Fruit fly (Drosophila melanogaster) whole organism, embryonic: ENCODE measurements around the gene CG33110.

Experiments
- Antp ChIP-seq: fragments of 200-800 bp; sonication (Bioruptor generic); optimal IDR thresholded peaks from 3 replicates; lab custom pipeline; 2016; ENCODE audit warnings: missing biosample characterization, missing genetic modification characterization
- BtbVII ChIP-seq: fragments of 200-800 bp; sonication (Bioruptor generic); optimal IDR thresholded peaks from 3 replicates; lab custom pipeline; 2017; ENCODE audit warnings: missing biosample characterization, mild to moderate bottlenecking, missing genetic modification characterization
- C15 ChIP-seq: fragments of 200-800 bp; sonication (Bioruptor generic); IDR thresholded peaks from 3 replicates; pipeline ENCODE4 v1.3.6; 2022; ENCODE audit warnings: missing biosample characterization, missing genetic modification characterization
- CG11504 ChIP-seq: fragments of 200-800 bp; sonication (Bioruptor generic); optimal IDR thresholded peaks from 3 replicates; lab custom pipeline; 2019; ENCODE audit warnings: missing biosample characterization, mild to moderate bottlenecking, missing genetic modification characterization, moderate library complexity
- CG14441 ChIP-seq: fragments of 200-800 bp; sonication (Bioruptor generic); IDR thresholded peaks from 2 replicates; pipeline ENCODE4 v1.3.6; 2022; ENCODE audit warnings: missing biosample characterization, missing genetic modification characterization
- CG14710 ChIP-seq: fragments of 200-800 bp; sonication (Bioruptor generic); optimal IDR thresholded peaks from 3 replicates; lab custom pipeline; 2019; ENCODE audit warnings: missing biosample characterization, mild to moderate bottlenecking, missing genetic modification characterization, moderate library complexity
- CG17829 ChIP-seq: fragments of 200-800 bp; optimal IDR thresholded peaks from 2 replicates; lab custom pipeline; 2019; ENCODE audit warnings: missing biosample characterization, mild to moderate bottlenecking, missing genetic modification characterization, moderate library complexity
- CG18764 ChIP-seq: fragments of 200-800 bp; sonication (Bioruptor generic); optimal IDR thresholded peaks from 3 replicates; lab custom pipeline; 2016; ENCODE audit warnings: missing biosample characterization, missing genetic modification characterization
- CG30431 ChIP-seq: fragments of 200-800 bp; sonication (Bioruptor generic); optimal IDR thresholded peaks from 2 replicates; lab custom pipeline; 2017; ENCODE audit warnings: missing biosample characterization, missing genetic modification characterization
- CG3838 ChIP-seq: fragments of 200-800 bp; sonication (Bioruptor generic); optimal IDR thresholded peaks from 3 replicates; lab custom pipeline; 2016; ENCODE audit warnings: missing biosample characterization, missing genetic modification characterization
- CG4404 ChIP-seq: fragments of 200-800 bp; sonication (Bioruptor generic); IDR thresholded peaks from 2 replicates; pipeline ENCODE4 v1.3.6; 2022; ENCODE audit warnings: missing biosample characterization, missing genetic modification characterization
- CG5180 ChIP-seq: fragments of 200-800 bp; sonication (Bioruptor generic); optimal IDR thresholded peaks from 3 replicates; lab custom pipeline; 2017; ENCODE audit warnings: missing biosample characterization, missing genetic modification characterization, mild to moderate bottlenecking, moderate library complexity, missing genetic modification reagents
- CG6654 ChIP-seq: fragments of 200-800 bp; sonication (Bioruptor generic); optimal IDR thresholded peaks from 2 replicates; lab custom pipeline; 2017; ENCODE audit warnings: missing biosample characterization, mild to moderate bottlenecking, missing genetic modification characterization
- CG7372 ChIP-seq: fragments of 200-800 bp; sonication (Bioruptor generic); IDR thresholded peaks from 2 replicates; pipeline ENCODE4 v1.3.6; 2022; ENCODE audit warnings: missing biosample characterization, missing genetic modification characterization
- CG7839 ChIP-seq: fragments of 200-800 bp; sonication (Bioruptor generic); optimal IDR thresholded peaks from 3 replicates; lab custom pipeline; 2018; ENCODE audit warnings: missing biosample characterization, mild to moderate bottlenecking, missing genetic modification characterization, moderate library complexity
- CG8281 ChIP-seq: fragments of 200-800 bp; sonication (Bioruptor generic); optimal IDR thresholded peaks from 2 replicates; lab custom pipeline; 2018; ENCODE audit warnings: missing biosample characterization, mild to moderate bottlenecking, missing genetic modification characterization, moderate library complexity
- Doc2 ChIP-seq: fragments of 200-800 bp; sonication (Bioruptor generic); IDR thresholded peaks from 2 replicates; pipeline ENCODE4 v1.3.6; 2022; ENCODE audit warnings: missing biosample characterization, missing genetic modification characterization
- Hey ChIP-seq: fragments of 200-800 bp; sonication (Bioruptor generic); optimal IDR thresholded peaks from 3 replicates; lab custom pipeline; 2018; ENCODE audit warnings: missing biosample characterization, mild to moderate bottlenecking, missing genetic modification characterization
- Hr78 ChIP-seq, 2 experiments: fragments of 200-800 bp in 1 of 2; fragments of >200 bp in 1 of 2; sonication (Bioruptor generic) in 1 of 2; optimal IDR thresholded peaks; 2 replicates each; lab custom pipeline; 2017 to 2019; ENCODE audit warnings: missing biosample characterization in 2 of 2, missing genetic modification characterization in 2 of 2, mild to moderate bottlenecking in 1 of 2, moderate library complexity in 1 of 2
- Mad ChIP-seq: fragments of 200-800 bp; sonication (Bioruptor generic); optimal IDR thresholded peaks from 2 replicates; lab custom pipeline; 2016; ENCODE audit warnings: missing biosample characterization, missing genetic modification characterization
- Meics ChIP-seq: fragments of 200-800 bp; sonication (Bioruptor generic); optimal IDR thresholded peaks from 2 replicates; lab custom pipeline; 2017; ENCODE audit warnings: missing biosample characterization, mild to moderate bottlenecking, missing genetic modification characterization
- Nf-YC ChIP-seq: fragments of 200-800 bp; optimal IDR thresholded peaks from 3 replicates; lab custom pipeline; 2019; ENCODE audit warnings: missing biosample characterization, mild to moderate bottlenecking, missing genetic modification characterization, moderate library complexity
- Optix ChIP-seq: fragments of 200-800 bp; sonication (Bioruptor generic); IDR thresholded peaks from 3 replicates; pipeline ENCODE4 v1.3.6; 2022; ENCODE audit warnings: missing biosample characterization, missing genetic modification characterization
- Rfx ChIP-seq: fragments of 200-800 bp; sonication (Bioruptor generic); IDR thresholded peaks from 2 replicates; pipeline ENCODE4 v1.3.6; 2022; ENCODE audit warnings: missing biosample characterization, missing genetic modification characterization
- Tbp ChIP-seq: fragments of >200 bp; optimal IDR thresholded peaks from 2 replicates; lab custom pipeline; 2018; ENCODE audit warnings: missing biosample characterization, missing genetic modification characterization
- Xbp1 ChIP-seq: fragments of 200-800 bp; sonication (Bioruptor generic); optimal IDR thresholded peaks from 3 replicates; lab custom pipeline; 2016; ENCODE audit warnings: missing biosample characterization, mild to moderate bottlenecking, missing genetic modification characterization
- Xrp1 ChIP-seq: fragments of 200-800 bp; sonication (Bioruptor generic); IDR thresholded peaks from 2 replicates; pipeline ENCODE4 v1.3.6; 2022; ENCODE audit warnings: missing biosample characterization, missing genetic modification characterization
- ap ChIP-seq: fragments of 200-800 bp; sonication (Bioruptor generic); IDR thresholded peaks from 2 replicates; pipeline ENCODE4 v1.3.6; 2022; ENCODE audit warnings: missing biosample characterization, missing genetic modification characterization
- az2 ChIP-seq: fragments of 200-800 bp; sonication (Bioruptor generic); optimal IDR thresholded peaks from 3 replicates; lab custom pipeline; 2016; ENCODE audit warnings: missing biosample characterization, missing genetic modification characterization
- bab2 ChIP-seq: fragments of 200-800 bp; sonication (Bioruptor generic); optimal IDR thresholded peaks from 2 replicates; lab custom pipeline; 2016; ENCODE audit warnings: missing biosample characterization, missing genetic modification characterization
- bbx ChIP-seq: fragments of 200-800 bp; sonication (Bioruptor generic); IDR thresholded peaks from 2 replicates; pipeline ENCODE4 v1.3.6; 2022; ENCODE audit warnings: missing biosample characterization, missing genetic modification characterization; ENCODE audit not compliant: partially characterized antibody
- chm ChIP-seq: fragments of 200-800 bp; sonication (Bioruptor generic); IDR thresholded peaks from 2 replicates; pipeline ENCODE4 v1.3.6; 2022; ENCODE audit warnings: missing biosample characterization, missing genetic modification characterization
- chn ChIP-seq: fragments of 200-800 bp; sonication (Bioruptor generic); optimal IDR thresholded peaks from 2 replicates; lab custom pipeline; 2016; ENCODE audit warnings: missing biosample characterization, missing genetic modification characterization
- ci ChIP-seq: fragments of 200-800 bp; sonication (Bioruptor generic); IDR thresholded peaks from 3 replicates; pipeline ENCODE4 v1.3.6; 2022; ENCODE audit warnings: missing biosample characterization, missing genetic modification characterization
- crp ChIP-seq, 2 experiments: fragments of 200-800 bp; sonication (Bioruptor generic); optimal IDR thresholded peaks; 2 replicates in 1 of 2; 3 replicates in 1 of 2; lab custom pipeline; 2017; ENCODE audit warnings: missing biosample characterization in 2 of 2, missing genetic modification characterization in 2 of 2, mild to moderate bottlenecking in 1 of 2, moderate library complexity in 1 of 2
- da ChIP-seq: fragments of 200-800 bp; sonication (Bioruptor generic); optimal IDR thresholded peaks from 2 replicates; lab custom pipeline; 2016; ENCODE audit warnings: missing biosample characterization, missing genetic modification characterization
- ewg ChIP-seq: fragments of 200-800 bp; sonication (Bioruptor generic); optimal IDR thresholded peaks from 3 replicates; lab custom pipeline; 2017; ENCODE audit warnings: mild to moderate bottlenecking, missing biosample characterization, missing genetic modification reagents, missing genetic modification characterization
- fd64A ChIP-seq: fragments of 200-800 bp; sonication (Bioruptor generic); optimal IDR thresholded peaks from 3 replicates; lab custom pipeline; 2018; ENCODE audit warnings: missing biosample characterization, mild to moderate bottlenecking, missing genetic modification characterization
- grn ChIP-seq: fragments of 200-800 bp; sonication (Bioruptor generic); optimal IDR thresholded peaks from 3 replicates; lab custom pipeline; 2017; ENCODE audit warnings: missing biosample characterization, missing genetic modification characterization
- insv ChIP-seq, 2 experiments: fragments of 200-800 bp; sonication (Bioruptor generic); optimal IDR thresholded peaks; 3 replicates each; lab custom pipeline; 2016 to 2018; ENCODE audit warnings: missing biosample characterization in 2 of 2, missing genetic modification characterization in 2 of 2
- kay ChIP-seq: fragments of 200-800 bp; sonication (Bioruptor generic); optimal IDR thresholded peaks from 2 replicates; lab custom pipeline; 2016; ENCODE audit warnings: missing biosample characterization, missing genetic modification characterization
- maf-S ChIP-seq: fragments of 200-800 bp; sonication (Bioruptor generic); optimal IDR thresholded peaks from 2 replicates; lab custom pipeline; 2016; ENCODE audit warnings: missing biosample characterization, missing genetic modification characterization
- nerfin-1 ChIP-seq: fragments of 200-800 bp; sonication (Bioruptor generic); optimal IDR thresholded peaks from 3 replicates; lab custom pipeline; 2019; ENCODE audit warnings: missing biosample characterization, mild to moderate bottlenecking, missing genetic modification characterization, moderate library complexity
- nom ChIP-seq: fragments of 200-800 bp; sonication (Bioruptor generic); optimal IDR thresholded peaks from 2 replicates; lab custom pipeline; 2017; ENCODE audit warnings: missing biosample characterization, missing genetic modification characterization, mild to moderate bottlenecking, moderate library complexity, missing genetic modification reagents
- pnt ChIP-seq: fragments of 200-800 bp; sonication (Bioruptor generic); optimal IDR thresholded peaks from 3 replicates; lab custom pipeline; 2016; ENCODE audit warnings: missing biosample characterization, missing genetic modification characterization
- sim ChIP-seq: fragments of 200-800 bp; sonication (Bioruptor generic); IDR thresholded peaks from 2 replicates; pipeline ENCODE4 v1.3.6; 2022; ENCODE audit warnings: missing biosample characterization, missing genetic modification characterization
- slbo ChIP-seq: fragments of 200-800 bp; sonication (Bioruptor generic); IDR thresholded peaks from 2 replicates; pipeline ENCODE4 v1.3.6; 2022; ENCODE audit warnings: missing biosample characterization, missing genetic modification characterization
- so ChIP-seq: fragments of 200-800 bp; sonication (Bioruptor generic); IDR thresholded peaks from 3 replicates; pipeline ENCODE4 v1.3.6; 2022; ENCODE audit warnings: missing biosample characterization, missing genetic modification characterization
- tin ChIP-seq: fragments of 200-800 bp; sonication (Bioruptor generic); optimal IDR thresholded peaks from 3 replicates; lab custom pipeline; 2016; ENCODE audit warnings: missing biosample characterization, missing genetic modification characterization
- vvl ChIP-seq: fragments of 200-800 bp; sonication (Bioruptor generic); IDR thresholded peaks from 2 replicates; pipeline ENCODE4 v1.3.6; 2022; ENCODE audit warnings: missing biosample characterization, missing genetic modification characterization

The CG33110 gene

dm6 chr3R:22590668-22591275 is 20.8 kb downstream of the CG33110 start (continued):
- peak; percentile 75 for TF ChIP-seq CG17829 (tag; lab: Kevin White, UChicago)
- no peak for TF ChIP-seq bbx
- TF ChIP-seq CG5180 (GFP tag; lab: Kevin White, UChicago) = peak; percentile 38
- TF ChIP-seq CG6654 (GFP tag; lab: Kevin White, UChicago) = peak; percentile 36
- TF ChIP-seq ewg (GFP tag; lab: Kevin White, UChicago) = peak; percentile 62
- TF ChIP-seq Hr78 (GFP tag; optimal IDR thresholded peaks at IDR 0.05; lab: Kevin White, UChicago) = peak in 1 of 2 experiments; percentile 38
- no peak for TF ChIP-seq CG7372
- TF ChIP-seq grn (GFP tag; lab: Kevin White, UChicago) = peak; percentile 31
- no peak for TF ChIP-seq ap (GFP tag; lab: Robert Waterston, UW)
- peak; percentile 60 for TF ChIP-seq chn
- no peak for TF ChIP-seq CG4404 (GFP tag; lab: Robert Waterston, UW)
- no peak for TF ChIP-seq Optix (GFP tag; lab: Robert Waterston, UW)
- peak; percentile 25 for TF ChIP-seq kay (GFP tag; lab: Kevin White, UChicago)
- no peak for TF ChIP-seq nom (GFP tag; lab: Kevin White, UChicago)
- peak; percentile 71 for TF ChIP-seq az2 (GFP tag; lab: Kevin White, UChicago)
- no peak for TF ChIP-seq Hey
- no peak for TF ChIP-seq CG8281 (tag; lab: Kevin White, UChicago)
- TF ChIP-seq CG30431 (GFP tag; lab: Kevin White, UChicago) = peak; percentile 57
- TF ChIP-seq CG14441 (GFP tag; lab: Robert Waterston, UW) = 0 out of 2 replicates have a peak, but pooled peaks have one; percentile 28
- no peak for TF ChIP-seq fd64A (GFP tag; lab: Kevin White, UChicago)
- TF ChIP-seq chm (GFP tag; lab: Robert Waterston, UW) = peak; percentile 20; the same call in 1 of the 2 replicates
- peak; percentile 79 for TF ChIP-seq CG14710 (tag; lab: Kevin White, UChicago)
- TF ChIP-seq crp (GFP tag; optimal IDR thresholded peaks at IDR 0.05; lab: Kevin White, UChicago) = no peak
- no peak for TF ChIP-seq Rfx
- TF ChIP-seq BtbVII (GFP tag; lab: Kevin White, UChicago) = peak; percentile 3
- TF ChIP-seq Nf-YC (tag; lab: Kevin White, UChicago) = no peak
- TF ChIP-seq Xbp1 (GFP tag; lab: Kevin White, UChicago) = peak; percentile 64
- TF ChIP-seq Antp (GFP tag; lab: Kevin White, UChicago) = peak; percentile 41
- TF ChIP-seq bab2 = peak; percentile 51
- TF ChIP-seq CG3838 (GFP tag; lab: Kevin White, UChicago) = no peak
- TF ChIP-seq Tbp (GFP tag; lab: Kevin White, UChicago) = no peak
- TF ChIP-seq Doc2 (GFP tag; lab: Robert Waterston, UW) = no peak
- TF ChIP-seq CG7839 (tag; lab: Kevin White, UChicago) = peak; percentile 71
- TF ChIP-seq Meics (GFP tag; lab: Kevin White, UChicago) = peak; percentile 12
- TF ChIP-seq Mad (GFP tag; lab: Kevin White, UChicago) = peak; percentile 28
- TF ChIP-seq nerfin-1 = peak; percentile 54
- TF ChIP-seq slbo (GFP tag; lab: Robert Waterston, UW) = peak; percentile 21; the same call in 1 of the 2 replicates
- no peak for TF ChIP-seq da
- peak; percentile 1 for TF ChIP-seq maf-S (GFP tag; lab: Kevin White, UChicago)
- 0 out of 3 replicates have a peak, but pooled peaks have one; percentile 39 for TF ChIP-seq ci (GFP tag; lab: Robert Waterston, UW)
- no peak for TF ChIP-seq sim
- peak; percentile 47 for TF ChIP-seq tin (GFP tag; lab: Kevin White, UChicago)
- no peak for TF ChIP-seq insv (GFP tag; optimal IDR thresholded peaks at IDR 0.05; lab: Kevin White, UChicago)
- TF ChIP-seq CG11504 (tag; lab: Kevin White, UChicago) = peak; percentile 73
- no peak for TF ChIP-seq C15 (GFP tag; lab: Robert Waterston, UW)
- peak; percentile 13; the same call in 1 of the 3 replicates for TF ChIP-seq so (GFP tag; lab: Robert Waterston, UW)
- TF ChIP-seq Xrp1 (GFP tag; lab: Robert Waterston, UW) = peak; percentile 52
- peak; percentile 16 for TF ChIP-seq CG18764
- peak; percentile 12; the same call in 1 of the 2 replicates for TF ChIP-seq vvl (GFP tag; lab: Robert Waterston, UW)
- TF ChIP-seq pnt (GFP tag; lab: Kevin White, UChicago) = peak; percentile 32
